Worm (Caenorhabditis elegans) whole organism, L2 larva: ENCODE measurements around the gene Y17G7B.3.

Experiments used
- C34F6.9 ChIP-seq: fragments of 150-350 bp; optimal IDR thresholded peaks from 2 replicates; lab custom pipeline; 2014; ENCODE audit warnings: missing biosample characterization, missing genetic modification characterization
- F13H6.1 ChIP-seq: sonication (generic microtip); optimal IDR thresholded peaks from 2 replicates; lab custom pipeline; 2016; ENCODE audit warnings: missing genetic modification characterization, missing compliant biosample characterization
- R02D3.7 ChIP-seq: fragments of 150-350 bp; optimal IDR thresholded peaks from 2 replicates; lab custom pipeline; 2014; ENCODE audit warnings: missing biosample characterization, missing genetic modification characterization
- Y55F3AM.14 ChIP-seq: fragments of 200-800 bp; sonication (Bioruptor generic); optimal IDR thresholded peaks from 2 replicates; lab custom pipeline; 2018; ENCODE audit warnings: mild to moderate bottlenecking, missing genetic modification characterization, missing compliant biosample characterization
- ZK546.5 ChIP-seq: sonication (generic microtip); optimal IDR thresholded peaks from 2 replicates; lab custom pipeline; 2017; ENCODE audit warnings: missing biosample characterization, missing genetic modification characterization
- aly-2 ChIP-seq: fragments of 150-350 bp; optimal IDR thresholded peaks from 2 replicates; lab custom pipeline; 2014; ENCODE audit warnings: missing biosample characterization, missing genetic modification characterization
- ama-1 ChIP-seq: fragments of 150-350 bp; optimal IDR thresholded peaks from 2 replicates; lab custom pipeline; 2018; ENCODE audit warnings: inconsistent platforms
- blmp-1 ChIP-seq: sonication (generic microtip); optimal IDR thresholded peaks from 2 replicates; lab custom pipeline; 2017; ENCODE audit warnings: missing genetic modification characterization, mild to moderate bottlenecking, missing compliant biosample characterization, antibody characterized with exemption, moderate library complexity; ENCODE audit not compliant: insufficient read depth
- ceh-16 ChIP-seq: fragments of 150-350 bp; optimal IDR thresholded peaks from 2 replicates; lab custom pipeline; 2014; ENCODE audit warnings: missing biosample characterization, missing genetic modification characterization
- ceh-82 ChIP-seq: fragments of 150-350 bp; optimal IDR thresholded peaks from 2 replicates; lab custom pipeline; 2014; ENCODE audit warnings: missing biosample characterization, missing genetic modification characterization
- crh-2 ChIP-seq: sonication (generic microtip); optimal IDR thresholded peaks from 2 replicates; lab custom pipeline; 2017; ENCODE audit warnings: missing biosample characterization, missing genetic modification characterization
- dmd-4 ChIP-seq: sonication (generic microtip); optimal IDR thresholded peaks from 2 replicates; lab custom pipeline; 2017; ENCODE audit warnings: missing biosample characterization, missing genetic modification characterization
- egl-27 ChIP-seq: sonication (generic microtip); optimal IDR thresholded peaks from 3 replicates; lab custom pipeline; 2017; ENCODE audit warnings: missing biosample characterization, missing genetic modification reagents, missing genetic modification characterization
- elt-1 ChIP-seq: fragments of 150-350 bp; optimal IDR thresholded peaks from 2 replicates; lab custom pipeline; 2014; ENCODE audit warnings: missing biosample characterization, missing genetic modification characterization
- fos-1 ChIP-seq: fragments of 150-350 bp; optimal IDR thresholded peaks from 2 replicates; lab custom pipeline; 2014; ENCODE audit warnings: missing biosample characterization, missing genetic modification characterization
- gmeb-1 ChIP-seq: fragments of 150-350 bp; optimal IDR thresholded peaks from 2 replicates; lab custom pipeline; 2014; ENCODE audit warnings: missing biosample characterization, missing genetic modification characterization
- lin-11 ChIP-seq: fragments of 150-350 bp; sonication (generic microtip); optimal IDR thresholded peaks from 2 replicates; lab custom pipeline; 2014; ENCODE audit warnings: missing biosample characterization, missing genetic modification characterization, inconsistent platforms, mixed read lengths
- lin-13 ChIP-seq: fragments of 150-350 bp; optimal IDR thresholded peaks from 2 replicates; lab custom pipeline; 2014; ENCODE audit warnings: missing biosample characterization, missing genetic modification reagents, missing genetic modification characterization
- lsy-2 ChIP-seq, 2 experiments: fragments of 150-350 bp in 1 of 2; sonication (generic microtip) in 1 of 2; optimal IDR thresholded peaks; 2 replicates each; lab custom pipeline; 2014 to 2017; ENCODE audit warnings: missing biosample characterization in 2 of 2, missing genetic modification characterization in 2 of 2
- mab-5 ChIP-seq: fragments of 150-350 bp; optimal IDR thresholded peaks from 2 replicates; lab custom pipeline; 2014; ENCODE audit warnings: missing biosample characterization, missing genetic modification characterization
- mbf-1 ChIP-seq: sonication (generic microtip); optimal IDR thresholded peaks from 2 replicates; lab custom pipeline; 2017; ENCODE audit warnings: missing biosample characterization, missing genetic modification characterization
- mdl-1 ChIP-seq, 2 experiments: fragments of 150-350 bp in 1 of 2; sonication (generic microtip) in 1 of 2; optimal IDR thresholded peaks; 2 replicates each; lab custom pipeline; 2017; ENCODE audit warnings: missing biosample characterization in 2 of 2, missing genetic modification characterization in 2 of 2
- nhr-10 ChIP-seq: sonication (generic microtip); optimal IDR thresholded peaks from 2 replicates; lab custom pipeline; 2017; ENCODE audit warnings: missing biosample characterization, missing genetic modification characterization
- nhr-11 ChIP-seq: fragments of 150-350 bp; optimal IDR thresholded peaks from 2 replicates; lab custom pipeline; 2014; ENCODE audit warnings: missing biosample characterization, missing genetic modification characterization
- nhr-12 ChIP-seq: fragments of 150-350 bp; optimal IDR thresholded peaks from 2 replicates; lab custom pipeline; 2014; ENCODE audit warnings: missing biosample characterization, missing genetic modification characterization
- nhr-129 ChIP-seq: fragments of 150-350 bp; optimal IDR thresholded peaks from 2 replicates; lab custom pipeline; 2014; ENCODE audit warnings: missing biosample characterization, missing genetic modification characterization
- nhr-21 ChIP-seq: fragments of 150-350 bp; optimal IDR thresholded peaks from 2 replicates; lab custom pipeline; 2014; ENCODE audit warnings: missing biosample characterization, missing genetic modification characterization
- nhr-23 ChIP-seq: fragments of 150-350 bp; optimal IDR thresholded peaks from 2 replicates; lab custom pipeline; 2014; ENCODE audit warnings: missing biosample characterization, missing genetic modification reagents, missing genetic modification characterization
- nhr-25 ChIP-seq: fragments of 150-350 bp; sonication (generic microtip); optimal IDR thresholded peaks from 3 replicates; lab custom pipeline; 2014; ENCODE audit warnings: missing biosample characterization, missing genetic modification characterization
- nhr-6 ChIP-seq: fragments of 150-350 bp; optimal IDR thresholded peaks from 2 replicates; lab custom pipeline; 2014; ENCODE audit warnings: missing biosample characterization, missing genetic modification characterization
- nhr-77 ChIP-seq: fragments of 150-350 bp; optimal IDR thresholded peaks from 2 replicates; lab custom pipeline; 2014; ENCODE audit warnings: missing biosample characterization, missing genetic modification characterization
- skn-1 ChIP-seq: sonication (generic microtip); optimal IDR thresholded peaks from 2 replicates; lab custom pipeline; 2017; ENCODE audit warnings: missing biosample characterization, missing genetic modification characterization
- sma-3 ChIP-seq: sonication (generic microtip); optimal IDR thresholded peaks from 2 replicates; lab custom pipeline; 2016; ENCODE audit warnings: missing genetic modification reagents, missing genetic modification characterization, missing compliant biosample characterization
- sma-9 ChIP-seq, 2 experiments: fragments of 150-350 bp in 1 of 2; sonication (generic microtip) in 1 of 2; optimal IDR thresholded peaks; 2 replicates each; lab custom pipeline; 2014 to 2016; ENCODE audit warnings: missing genetic modification characterization in 2 of 2, mild to moderate bottlenecking in 1 of 2, missing biosample characterization in 1 of 2, missing compliant biosample characterization in 1 of 2, missing genetic modification reagents in 1 of 2, moderate library complexity in 1 of 2
- snpc-4 ChIP-seq: fragments of 150-350 bp; optimal IDR thresholded peaks from 2 replicates; lab custom pipeline; 2014; ENCODE audit warnings: missing biosample characterization, missing genetic modification characterization
- unc-39 ChIP-seq: fragments of 150-350 bp; optimal IDR thresholded peaks from 2 replicates; lab custom pipeline; 2014; ENCODE audit warnings: missing biosample characterization, missing genetic modification characterization
- unc-55 ChIP-seq: fragments of 150-350 bp; sonication (generic microtip); optimal IDR thresholded peaks from 3 replicates; lab custom pipeline; 2014; ENCODE audit warnings: missing biosample characterization, missing genetic modification reagents, missing genetic modification characterization
- unc-62 ChIP-seq: fragments of 150-350 bp; optimal IDR thresholded peaks from 2 replicates; lab custom pipeline; 2014; ENCODE audit warnings: missing biosample characterization, missing genetic modification reagents, missing genetic modification characterization
- ztf-1 ChIP-seq: fragments of 200-800 bp; sonication (Bioruptor generic); conservative IDR thresholded peaks from 2 replicates; pipeline ENCODE4 v1.3.6; 2022; ENCODE audit warnings: missing genetic modification characterization, missing compliant biosample characterization
- ztf-11 ChIP-seq: sonication (generic microtip); optimal IDR thresholded peaks from 2 replicates; lab custom pipeline; 2017; ENCODE audit warnings: missing biosample characterization, missing genetic modification characterization

The Y17G7B.3 gene

DNA sequence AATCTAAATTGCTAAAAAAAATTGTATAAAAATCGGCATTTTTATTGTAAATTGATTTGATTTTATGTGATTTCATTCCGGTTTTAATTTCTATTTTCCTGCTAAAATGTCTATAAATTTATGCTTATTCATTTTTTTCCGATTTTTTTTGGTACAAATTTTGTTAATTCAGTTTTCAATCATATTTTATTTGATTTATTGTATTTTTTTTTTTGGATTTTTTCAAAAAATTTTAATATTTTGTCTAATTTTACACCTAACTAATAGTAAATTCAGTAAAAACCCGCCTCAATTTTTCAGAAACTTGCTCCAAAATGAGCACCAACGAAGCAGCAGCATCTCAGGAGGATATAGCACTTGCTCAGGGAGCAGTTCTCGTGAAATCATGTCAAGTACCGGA is 3.9 kb downstream of the Y17G7B.3 start, which contains the start of gene dhps-1:
Gene dhps-1 (plus strand): TSS at position 301 of the 400 bp plus-strand sequence.
- TF ChIP-seq ama-1 (lab: Kevin White, UChicago) (no peak), F13H6.1 (tag; lab: Kevin White, UChicago) (no peak), nhr-23 (tag; lab: Kevin White, UChicago) (no peak), mdl-1 (tag; optimal IDR thresholded peaks at IDR 0.05; lab: Kevin White, UChicago) (no peak), nhr-21 (tag; lab: Kevin White, UChicago) (no peak), Y55F3AM.14 (GFP tag; lab: Kevin White, UChicago) (no peak), dmd-4 (tag; lab: Kevin White, UChicago) (no peak), mbf-1 (no peak), ztf-11 (no peak), ceh-82 (tag; lab: Kevin White, UChicago) (no peak), sma-9 (GFP tag; optimal IDR thresholded peaks at IDR 0.05; lab: Kevin White, UChicago) (no peak), sma-9 (tag; optimal IDR thresholded peaks at IDR 0.05; lab: Kevin White, UChicago) (no peak), sma-3 (GFP tag; lab: Kevin White, UChicago) (no peak), skn-1 (tag; lab: Kevin White, UChicago) (no peak), unc-62 (no peak), unc-55 (GFP tag; lab: Kevin White, UChicago) (no peak)

DNA sequence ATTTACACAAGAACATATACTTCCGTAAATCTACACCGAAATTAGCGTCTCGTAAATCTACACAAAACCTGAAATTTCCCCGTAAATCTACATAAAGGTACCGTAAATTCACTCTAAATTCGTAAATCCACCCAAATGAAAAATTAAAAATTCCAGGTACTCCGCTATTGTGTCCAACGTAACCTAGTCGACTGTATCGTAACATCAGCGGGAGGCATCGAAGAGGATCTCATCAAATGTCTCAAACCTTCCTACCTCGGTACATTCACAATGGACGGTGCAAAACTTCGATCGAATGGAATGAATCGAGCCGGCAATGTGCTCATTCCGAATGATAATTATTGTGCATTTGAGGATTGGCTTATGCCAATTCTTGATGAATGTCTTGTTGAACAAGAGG is 6.1 kb downstream of the Y17G7B.3 start:
- TF ChIP-seq F13H6.1 (tag; lab: Kevin White, UChicago) = no peak
- no peak for TF ChIP-seq mbf-1
- TF ChIP-seq lin-13 (GFP tag; lab: Kevin White, UChicago) = no peak
- no peak for TF ChIP-seq skn-1 (tag; lab: Kevin White, UChicago)
- no peak for TF ChIP-seq ztf-11
- TF ChIP-seq nhr-129 = no peak
- no peak for TF ChIP-seq nhr-10 (tag; lab: Kevin White, UChicago)
- no peak for TF ChIP-seq unc-39 (tag; lab: Kevin White, UChicago)
- no peak for TF ChIP-seq nhr-11 (tag; lab: Kevin White, UChicago)
- no peak for TF ChIP-seq lsy-2 (tag; optimal IDR thresholded peaks at IDR 0.05; lab: Kevin White, UChicago)
- no peak for TF ChIP-seq ceh-82 (tag; lab: Kevin White, UChicago)
- no peak for TF ChIP-seq Y55F3AM.14 (GFP tag; lab: Kevin White, UChicago)

DNA sequence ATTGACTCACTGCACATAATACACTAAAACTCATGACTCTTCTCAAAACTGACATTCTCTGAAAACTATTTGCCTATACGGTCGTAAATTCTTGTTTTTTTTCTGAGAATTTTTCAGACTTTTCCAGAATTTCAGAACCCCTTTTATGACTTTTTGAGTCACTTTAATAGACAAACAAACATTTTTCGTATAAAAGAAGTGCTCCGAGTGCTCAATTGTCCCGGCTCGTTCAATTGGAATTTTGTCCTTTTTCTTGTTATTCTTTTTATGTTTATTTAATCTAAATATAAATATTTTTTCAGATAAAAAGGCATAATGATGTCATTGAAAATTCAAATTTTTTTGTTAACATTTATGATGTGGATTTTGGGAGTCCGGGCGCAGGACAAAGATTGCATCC is 10.1 kb downstream of the Y17G7B.3 start, which contains the start of gene Y17G7B.23:
Gene Y17G7B.23 (plus strand): TSS at position 301 of the 400 bp plus-strand sequence.
- TF ChIP-seq F13H6.1 (tag; lab: Kevin White, UChicago) = no peak
- TF ChIP-seq ama-1 (lab: Kevin White, UChicago) = no peak
- TF ChIP-seq nhr-12 = no peak
- TF ChIP-seq nhr-25 (tag; lab: Kevin White, UChicago) = no peak
- no peak for TF ChIP-seq mab-5 (tag; lab: Kevin White, UChicago)
- TF ChIP-seq C34F6.9 = no peak

DNA sequence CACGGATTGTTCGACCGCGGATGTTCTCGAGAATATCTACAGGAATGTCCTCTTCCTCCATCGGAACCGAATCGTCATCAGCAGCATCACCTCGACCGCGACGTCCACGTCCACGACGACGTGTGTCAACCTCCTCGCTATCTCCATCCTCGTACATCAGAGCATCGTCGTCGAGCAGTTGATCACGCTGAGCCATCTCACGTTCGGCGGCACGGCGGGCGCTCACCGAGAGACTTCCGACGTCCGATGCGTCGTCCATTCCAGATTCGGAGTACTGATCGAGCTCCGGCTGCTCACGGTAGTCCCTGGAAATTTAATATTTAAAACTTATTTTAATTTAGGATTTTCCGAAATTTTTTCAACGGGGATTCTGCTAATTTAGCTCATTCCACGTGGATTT is 17.2 kb downstream of the Y17G7B.3 start:
- TF ChIP-seq elt-1 (tag; lab: Kevin White, UChicago) (no peak), unc-62 (no peak), ztf-11 (no peak), nhr-6 (tag; lab: Kevin White, UChicago) (no peak), blmp-1 (tag; lab: Kevin White, UChicago) (no peak)

DNA sequence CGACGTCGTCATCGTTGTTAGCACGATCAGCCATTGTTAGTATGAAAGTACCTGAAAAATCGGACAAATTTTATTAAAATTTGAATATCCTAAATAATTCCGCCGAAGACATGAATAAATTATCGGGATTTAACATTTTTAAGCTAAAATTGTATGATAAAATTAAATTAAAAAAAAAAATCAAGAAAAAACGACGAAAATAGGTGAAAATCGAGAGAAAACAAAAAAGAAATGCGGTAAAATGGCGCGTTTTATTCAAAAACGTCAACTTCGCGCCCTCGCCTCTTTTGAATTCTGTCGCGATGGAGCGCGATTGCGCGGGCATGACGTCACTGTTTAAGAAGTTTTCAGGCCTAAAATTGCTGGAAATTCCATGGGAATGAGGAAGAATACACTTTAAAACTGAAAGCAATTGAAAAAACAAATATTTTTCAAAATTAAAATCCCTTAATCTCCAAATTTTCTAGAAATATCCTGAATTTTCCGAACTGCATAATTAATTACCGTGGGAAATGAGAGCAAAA is 17.8 kb downstream of the Y17G7B.3 start, which contains the start of gene mcm-2:
Gene mcm-2 (minus strand): TSS at position 51 of the 524 bp plus-strand sequence.
- TF ChIP-seq mbf-1 (no peak), crh-2 (peak; percentile 69), R02D3.7 (tag; lab: Kevin White, UChicago) (no peak), dmd-4 (tag; lab: Kevin White, UChicago) (no peak), mdl-1 (tag; optimal IDR thresholded peaks at IDR 0.05; lab: Kevin White, UChicago) (no peak), ZK546.5 (tag; lab: Kevin White, UChicago) (no peak), egl-27 (tag; lab: Kevin White, UChicago) (no peak), ztf-11 (no peak), mab-5 (tag; lab: Kevin White, UChicago) (no peak), nhr-129 (peak; percentile 51), lin-11 (tag; lab: Kevin White, UChicago) (peak; percentile 51), blmp-1 (tag; lab: Kevin White, UChicago) (no peak), lin-13 (GFP tag; lab: Kevin White, UChicago) (no peak), sma-3 (GFP tag; lab: Kevin White, UChicago) (peak; percentile 24), ztf-1 (no peak), lsy-2 (tag; optimal IDR thresholded peaks at IDR 0.05; lab: Kevin White, UChicago) (peak; percentile 41 to 80), fos-1 (peak; percentile 56), nhr-23 (tag; lab: Kevin White, UChicago) (no peak), nhr-21 (tag; lab: Kevin White, UChicago) (no peak), aly-2 (tag; lab: Kevin White, UChicago) (no peak), nhr-10 (tag; lab: Kevin White, UChicago) (no peak), nhr-12 (no peak), nhr-11 (tag; lab: Kevin White, UChicago) (no peak), unc-62 (no peak), nhr-25 (tag; lab: Kevin White, UChicago) (peak; percentile 57), sma-9 (GFP tag; optimal IDR thresholded peaks at IDR 0.05; lab: Kevin White, UChicago) (no peak), sma-9 (tag; optimal IDR thresholded peaks at IDR 0.05; lab: Kevin White, UChicago) (no peak), gmeb-1 (tag; lab: Kevin White, UChicago) (peak; percentile 86), unc-39 (tag; lab: Kevin White, UChicago) (no peak), snpc-4 (no peak), skn-1 (tag; lab: Kevin White, UChicago) (no peak), ceh-16 (tag; lab: Kevin White, UChicago) (no peak), nhr-77 (tag; lab: Kevin White, UChicago) (no peak)
